Worm (Caenorhabditis elegans) whole organism, young adult: ENCODE results near the gene mma-1.

Experiments
- Y67H2A.10 ChIP-seq: fragments of 200-800 bp; sonication (Bioruptor generic); conservative IDR thresholded peaks from 2 replicates; pipeline ENCODE4 v1.3.6; 2022; ENCODE audit warnings: missing genetic modification reagents, missing genetic modification characterization, missing compliant biosample characterization
- chd-7 ChIP-seq: sonication (generic microtip); optimal IDR thresholded peaks from 2 replicates; lab custom pipeline; 2016; ENCODE audit warnings: mild to moderate bottlenecking, missing genetic modification characterization, moderate library complexity, missing compliant biosample characterization
- die-1 ChIP-seq: sonication (generic microtip); optimal IDR thresholded peaks from 2 replicates; lab custom pipeline; 2016; ENCODE audit warnings: missing genotype, mild to moderate bottlenecking, missing genetic modification characterization, missing compliant biosample characterization
- hsf-1 ChIP-seq: fragments of 200-800 bp; sonication (Bioruptor generic); IDR thresholded peaks from 2 replicates; pipeline ENCODE4 v1.3.6; 2022; ENCODE audit warnings: missing genetic modification reagents, missing genetic modification characterization, missing compliant biosample characterization
- nfya-1 ChIP-seq: sonication (generic microtip); optimal IDR thresholded peaks from 2 replicates; lab custom pipeline; 2017; ENCODE audit warnings: antibody characterized with exemption, missing compliant biosample characterization, missing genetic modification characterization, borderline replicate concordance; ENCODE audit not compliant: insufficient read depth
- nhr-90 ChIP-seq: sonication (generic microtip); optimal IDR thresholded peaks from 2 replicates; lab custom pipeline; 2016; ENCODE audit warnings: missing genotype, mild to moderate bottlenecking, missing genetic modification characterization, missing compliant biosample characterization

DNA sequence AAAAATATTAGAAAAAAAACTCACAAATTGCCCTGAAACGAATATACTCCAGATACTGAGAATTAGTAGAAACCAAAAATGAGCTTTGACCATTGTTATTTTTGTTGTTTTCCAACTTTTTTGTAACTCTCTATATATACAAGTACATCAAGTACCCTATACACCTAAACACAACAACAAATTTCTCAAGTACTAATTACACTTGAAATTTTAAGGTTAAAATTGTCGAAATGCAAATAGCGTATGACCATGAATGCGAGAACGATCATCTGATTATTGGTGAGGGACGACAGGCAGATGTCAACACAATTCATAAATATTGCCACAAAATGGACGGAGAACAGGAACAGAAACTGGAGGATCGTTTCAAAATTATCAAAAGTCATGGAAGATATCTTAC is 28.3 kb upstream of the mma-1 start, which contains the start of gene F56H9.9:
- TF ChIP-seq chd-7 (tag; lab: Kevin White, UChicago) (no peak), die-1 (tag; lab: Kevin White, UChicago) (no peak), hsf-1 (no peak), Y67H2A.10 (GFP tag; lab: Robert Waterston, UW) (no peak), nhr-90 (tag; lab: Kevin White, UChicago) (no peak), nfya-1 (tag; lab: Kevin White, UChicago) (no peak)
